Fruit fly (Drosophila melanogaster): ENCODE data around the gene nmdyn-D7.

- no peak for TF ChIP-seq CTCF (optimal IDR thresholded peaks at IDR 0.05)
- no peak for TF ChIP-seq CG8478 (optimal IDR thresholded peaks at IDR 0.05)
Observed at dm6 chr3R:9630053-9630632, 49.6 kb upstream of the nmdyn-D7 start.
